Worm (Caenorhabditis elegans) whole organism, mixed stage, embryonic: ENCODE data around the gene ketn-1.

Experiments used
- nhr-12 ChIP-seq: fragments of 150-350 bp; optimal IDR thresholded peaks from 2 replicates; lab custom pipeline; 2014; ENCODE audit warnings: missing biosample characterization, missing genetic modification characterization
- unc-39 ChIP-seq: fragments of 150-350 bp; optimal IDR thresholded peaks from 2 replicates; lab custom pipeline; 2014; ENCODE audit warnings: missing biosample characterization, missing genetic modification characterization

DNA sequence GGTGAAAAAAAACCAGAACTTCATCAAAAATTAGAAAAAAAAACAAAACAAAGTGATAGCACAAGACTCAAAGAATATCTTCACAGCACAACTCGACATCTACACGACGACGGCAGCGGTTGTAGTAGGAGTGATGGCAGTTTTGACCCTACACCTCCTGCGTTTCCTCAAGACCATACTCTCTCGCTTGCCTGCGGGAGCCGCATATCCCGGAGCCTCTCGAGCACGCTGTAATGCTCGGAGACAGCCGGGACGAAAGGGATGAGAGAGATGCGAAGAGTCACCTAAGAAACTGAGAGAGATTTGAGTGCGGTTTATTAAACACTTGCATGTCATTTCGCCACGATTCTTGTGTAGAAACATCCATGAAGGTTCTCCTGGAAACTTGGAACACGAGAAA lies 1.8 kb upstream of the ketn-1 start:
- TF ChIP-seq unc-39 (tag; lab: Kevin White, UChicago) (no peak), nhr-12 (tag; lab: Kevin White, UChicago) (no peak)
